Worm (Caenorhabditis elegans) whole organism, L4/young adult: ENCODE results near the gene lbp-8.

Source experiments
- W03F9.2 ChIP-seq: fragments of 150-350 bp; optimal IDR thresholded peaks from 2 replicates; lab custom pipeline; 2014; ENCODE audit warnings: missing biosample characterization, missing genetic modification characterization
- him-1 ChIP-seq: sonication (generic microtip); optimal IDR thresholded peaks from 2 replicates; lab custom pipeline; 2016; ENCODE audit warnings: missing genotype, missing genetic modification reagents, missing genetic modification characterization, missing compliant biosample characterization

ce11 chrV:13840909-13841308 is 49.7 kb upstream of the lbp-8 start, which contains the start of gene srx-17:
- TF ChIP-seq W03F9.2 (no peak), him-1 (tag; lab: Kevin White, UChicago) (no peak)
